Worm (Caenorhabditis elegans) whole organism, L4 larva: ENCODE measurements around the gene F35H10.10.

ENCODE experiments used
- F37D6.2 ChIP-seq: sonication (generic microtip); optimal IDR thresholded peaks from 2 replicates; lab custom pipeline; 2016; ENCODE audit warnings: mild to moderate bottlenecking, missing genetic modification characterization, missing compliant biosample characterization
- R02D3.7 ChIP-seq: fragments of 150-350 bp; sonication (generic microtip); optimal IDR thresholded peaks from 3 replicates; lab custom pipeline; 2014; ENCODE audit warnings: missing biosample characterization, missing genetic modification characterization
- ZK546.5 ChIP-seq, 2 experiments: sonication (generic microtip); optimal IDR thresholded peaks; 2 replicates each; lab custom pipeline; 2017; ENCODE audit warnings: missing biosample characterization in 2 of 2, missing genetic modification characterization in 2 of 2
- dpl-1 ChIP-seq: fragments of 150-350 bp; optimal IDR thresholded peaks from 2 replicates; lab custom pipeline; 2014; ENCODE audit warnings: missing biosample characterization, missing genetic modification reagents, missing genetic modification characterization
- dve-1 ChIP-seq: sonication (generic microtip); optimal IDR thresholded peaks from 2 replicates; lab custom pipeline; 2017; ENCODE audit warnings: antibody characterized with exemption, mild to moderate bottlenecking, missing genetic modification characterization, missing compliant biosample characterization; ENCODE audit not compliant: insufficient read depth
- fkh-10 ChIP-seq: fragments of 150-350 bp; optimal IDR thresholded peaks from 2 replicates; lab custom pipeline; 2014; ENCODE audit warnings: missing biosample characterization, missing genetic modification reagents, missing genetic modification characterization
- lin-13 ChIP-seq: fragments of 150-350 bp; optimal IDR thresholded peaks from 2 replicates; lab custom pipeline; 2014; ENCODE audit warnings: missing biosample characterization, missing genetic modification reagents, missing genetic modification characterization
- mep-1 ChIP-seq: fragments of 150-350 bp; sonication (generic microtip); optimal IDR thresholded peaks from 3 replicates; lab custom pipeline; 2014; ENCODE audit warnings: missing biosample characterization, missing genetic modification characterization
- nhr-25 ChIP-seq: sonication (generic microtip); optimal IDR thresholded peaks from 2 replicates; lab custom pipeline; 2017; ENCODE audit warnings: missing genetic modification characterization, mild to moderate bottlenecking, missing compliant biosample characterization, antibody characterized with exemption, moderate library complexity, borderline replicate concordance; ENCODE audit not compliant: insufficient read depth
- nhr-41 ChIP-seq: fragments of 200-800 bp; sonication (Bioruptor generic); IDR thresholded peaks from 2 replicates; pipeline ENCODE4 v1.3.6; 2022; ENCODE audit warnings: missing genetic modification reagents, missing genetic modification characterization, missing compliant biosample characterization
- pha-4 ChIP-seq, 2 experiments: fragments of 150-350 bp in 1 of 2; fragments of 200-800 bp in 1 of 2; sonication (Bioruptor generic) in 1 of 2; IDR thresholded peaks in 1 of 2; optimal IDR thresholded peaks in 1 of 2; 2 replicates each; pipeline versions ENCODE4 v1.3.6 to Lab custom; 2014 to 2022; ENCODE audit warnings: missing genetic modification characterization in 2 of 2, missing genetic modification reagents in 2 of 2, missing biosample characterization in 1 of 2, missing compliant biosample characterization in 1 of 2
- pqm-1 ChIP-seq: sonication (generic microtip); optimal IDR thresholded peaks from 2 replicates; lab custom pipeline; 2017; ENCODE audit warnings: missing biosample characterization, missing genetic modification characterization
- snpc-4 ChIP-seq: fragments of 150-350 bp; optimal IDR thresholded peaks from 2 replicates; lab custom pipeline; 2014; ENCODE audit warnings: missing biosample characterization, missing genetic modification characterization
- unc-130 ChIP-seq: sonication (generic microtip); optimal IDR thresholded peaks from 2 replicates; lab custom pipeline; 2016; ENCODE audit warnings: missing genetic modification reagents, missing genetic modification characterization, missing compliant biosample characterization

DNA sequence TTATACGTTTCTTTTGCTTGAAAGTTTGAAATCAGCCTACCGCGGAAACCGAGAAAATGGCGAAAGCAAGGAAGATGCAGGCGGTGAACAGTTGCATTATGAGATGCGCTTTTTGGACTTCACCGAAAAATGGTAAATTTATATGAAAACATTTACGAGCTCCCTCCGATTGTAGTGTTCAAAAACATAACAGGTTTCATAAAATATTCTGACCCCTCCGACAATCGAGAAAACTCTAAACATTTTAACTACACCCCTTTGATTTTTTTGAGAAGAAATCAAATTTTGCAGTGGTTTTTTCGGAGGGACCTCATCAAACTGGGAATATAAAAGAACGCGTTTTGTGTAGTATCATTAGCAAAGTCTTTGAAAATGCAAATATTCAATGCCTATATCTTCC is 34.3 kb upstream of the F35H10.10 start, which contains the start of the genes F17E9.18 and F17E9.15:
- TF ChIP-seq R02D3.7 (tag; lab: Kevin White, UChicago) (no peak), unc-130 (no peak), pqm-1 (tag; lab: Kevin White, UChicago) (no peak), pha-4 (GFP tag; IDR thresholded peaks at IDR 0.05; lab: Robert Waterston, UW) (no peak), pha-4 (tag; optimal IDR thresholded peaks at IDR 0.05; lab: Kevin White, UChicago) (no peak), nhr-25 (tag; lab: Kevin White, UChicago) (no peak), nhr-41 (GFP tag; lab: Robert Waterston, UW) (no peak), dpl-1 (no peak), F37D6.2 (no peak), fkh-10 (GFP tag; lab: Kevin White, UChicago) (no peak), dve-1 (tag; lab: Kevin White, UChicago) (no peak), snpc-4 (tag; lab: Kevin White, UChicago) (no peak), lin-13 (GFP tag; lab: Kevin White, UChicago) (no peak), ZK546.5 (tag; optimal IDR thresholded peaks at IDR 0.05; lab: Kevin White, UChicago) (no peak), mep-1 (tag; lab: Kevin White, UChicago) (no peak)
